Fruit fly (Drosophila melanogaster) ovary, adult (tissue): ENCODE results near the gene CG42710.
A peak's percentile ranks its signal among the peaks of the same experiment; 100 is the strongest.

Experiments used
- CG17801 ChIP-seq: fragments of 200-800 bp; optimal IDR thresholded peaks from 2 replicates; lab custom pipeline; 2019; ENCODE audit warnings: missing biosample characterization, mild to moderate bottlenecking, missing genetic modification characterization, moderate library complexity; ENCODE audit not compliant: partially characterized antibody

Gene CG42710

dm6 chr2L:8762833-8763232 lies 19.5 kb downstream of the CG42710 start:
- TF ChIP-seq CG17801 (GFP tag; lab: Kevin White, UChicago), result no peak

dm6 chr2L:8752022-8752421 lies 30.3 kb downstream of the CG42710 start, which contains the start of the genes CG45307 and CG12438:
Gene CG45307 (minus strand): TSS chr2L:8752122.
Gene CG12438 (plus strand): TSS chr2L:8752285.
- TF ChIP-seq CG17801 (GFP tag; lab: Kevin White, UChicago), result no peak

- TF ChIP-seq CG17801 (GFP tag; lab: Kevin White, UChicago), result no peak
Measured at dm6 chr2L:8747480-8747879, 34.8 kb downstream of the CG42710 start.

dm6 chr2L:8746350-8746759 lies 35.9 kb downstream of the CG42710 start:
- TF ChIP-seq CG17801 (GFP tag; lab: Kevin White, UChicago), result no peak

- TF ChIP-seq CG17801 (GFP tag; lab: Kevin White, UChicago), result no peak
Measured at dm6 chr2L:8743082-8743481, 39.2 kb downstream of the CG42710 start.

dm6 chr2L:8740757-8741278 lies 41.5 kb downstream of the CG42710 start:
- TF ChIP-seq CG17801 (GFP tag; lab: Kevin White, UChicago), result no peak

- peak; percentile 20 for TF ChIP-seq CG17801 (GFP tag; lab: Kevin White, UChicago)
Measured at dm6 chr2L:8739984-8740756, 42.1 kb downstream of the CG42710 start, which contains the start of gene raw. Gene raw (minus strand): TSS chr2L:8740660.

- TF ChIP-seq CG17801 (GFP tag; lab: Kevin White, UChicago), result no peak
Measured at dm6 chr2L:8738253-8738665, 44.0 kb downstream of the CG42710 start.

dm6 chr2L:8736383-8736782 lies 45.9 kb downstream of the CG42710 start:
- no peak for TF ChIP-seq CG17801 (GFP tag; lab: Kevin White, UChicago)

dm6 chr2L:8735572-8735996 lies 46.7 kb downstream of the CG42710 start:
- TF ChIP-seq CG17801 (GFP tag; lab: Kevin White, UChicago), result peak; percentile 51

dm6 chr2L:8734998-8735397 lies 47.3 kb downstream of the CG42710 start:
- no peak for TF ChIP-seq CG17801 (GFP tag; lab: Kevin White, UChicago)

- no peak for TF ChIP-seq CG17801 (GFP tag; lab: Kevin White, UChicago)
Measured at dm6 chr2L:8734304-8734703, 48.0 kb downstream of the CG42710 start.

dm6 chr2L:8732702-8733101 lies 49.6 kb downstream of the CG42710 start:
- no peak for TF ChIP-seq CG17801 (GFP tag; lab: Kevin White, UChicago)
